Fruit fly (Drosophila melanogaster) whole organism, embryonic: ENCODE measurements around the gene CG15330.

Experiments used
- Asciz ChIP-seq: fragments of 200-800 bp; sonication (Bioruptor generic); optimal IDR thresholded peaks from 2 replicates; lab custom pipeline; 2017; ENCODE audit warnings: missing biosample characterization, mild to moderate bottlenecking, missing genetic modification characterization, missing genetic modification reagents
- Bteb2 ChIP-seq: fragments of 200-800 bp; sonication (Bioruptor generic); optimal IDR thresholded peaks from 2 replicates; lab custom pipeline; 2016; ENCODE audit warnings: missing biosample characterization, missing genetic modification characterization
- CG10565 ChIP-seq: fragments of 200-800 bp; sonication (Bioruptor generic); optimal IDR thresholded peaks from 3 replicates; lab custom pipeline; 2016; ENCODE audit warnings: missing biosample characterization, mild to moderate bottlenecking, missing genetic modification characterization
- CG12391 ChIP-seq: fragments of 200-800 bp; sonication (Bioruptor generic); optimal IDR thresholded peaks from 3 replicates; lab custom pipeline; 2018; ENCODE audit warnings: missing biosample characterization, mild to moderate bottlenecking, missing genetic modification characterization, moderate library complexity
- CG14667 ChIP-seq: fragments of 200-800 bp; sonication (Bioruptor generic); IDR thresholded peaks from 2 replicates; pipeline ENCODE4 v1.3.6; 2022; ENCODE audit warnings: missing biosample characterization, missing genetic modification characterization
- CG14710 ChIP-seq: fragments of 200-800 bp; sonication (Bioruptor generic); optimal IDR thresholded peaks from 3 replicates; lab custom pipeline; 2019; ENCODE audit warnings: missing biosample characterization, mild to moderate bottlenecking, missing genetic modification characterization, moderate library complexity
- CG15011 ChIP-seq: fragments of 200-800 bp; sonication (Bioruptor generic); optimal IDR thresholded peaks from 3 replicates; lab custom pipeline; 2018; ENCODE audit warnings: missing biosample characterization, mild to moderate bottlenecking, missing genetic modification characterization
- CG15514 ChIP-seq: fragments of 200-800 bp; sonication (Bioruptor generic); optimal IDR thresholded peaks from 3 replicates; lab custom pipeline; 2017; ENCODE audit warnings: missing biosample characterization, missing genetic modification characterization, mild to moderate bottlenecking, moderate library complexity, missing genetic modification reagents
- CG16813 ChIP-seq: fragments of 200-800 bp; sonication (Bioruptor generic); IDR thresholded peaks from 3 replicates; pipeline ENCODE4 v1.3.6; 2022; ENCODE audit warnings: missing biosample characterization, missing genetic modification characterization; ENCODE audit not compliant: partially characterized antibody
- CG16815 ChIP-seq: fragments of 200-800 bp; sonication (Bioruptor generic); optimal IDR thresholded peaks from 3 replicates; lab custom pipeline; 2017; ENCODE audit warnings: missing biosample characterization, mild to moderate bottlenecking, missing genetic modification characterization
- CG17328 ChIP-seq: fragments of 200-800 bp; sonication (Bioruptor generic); IDR thresholded peaks from 2 replicates; pipeline ENCODE4 v1.3.6; 2022; ENCODE audit warnings: missing biosample characterization, missing genetic modification characterization
- CG18599 ChIP-seq: fragments of 200-800 bp; sonication (Bioruptor generic); optimal IDR thresholded peaks from 3 replicates; lab custom pipeline; 2017; ENCODE audit warnings: missing biosample characterization, missing genetic modification characterization, mild to moderate bottlenecking, moderate library complexity, missing genetic modification reagents
- CG2199 ChIP-seq: fragments of 200-800 bp; sonication (Bioruptor generic); IDR thresholded peaks from 3 replicates; pipeline ENCODE4 v1.3.6; 2022; ENCODE audit warnings: missing biosample characterization, missing genetic modification characterization
- CG30020 ChIP-seq: fragments of 200-800 bp; optimal IDR thresholded peaks from 2 replicates; lab custom pipeline; 2019; ENCODE audit warnings: missing biosample characterization, mild to moderate bottlenecking, missing genetic modification characterization, moderate library complexity
- CG32772 ChIP-seq: fragments of 200-800 bp; sonication (Bioruptor generic); IDR thresholded peaks from 2 replicates; pipeline ENCODE4 v1.3.6; 2022; ENCODE audit warnings: missing biosample characterization, missing genetic modification characterization
- CG3847 ChIP-seq: fragments of 200-800 bp; sonication (Bioruptor generic); IDR thresholded peaks from 2 replicates; pipeline ENCODE4 v1.3.6; 2022; ENCODE audit warnings: missing biosample characterization, missing genetic modification characterization
- CG4404 ChIP-seq: fragments of 200-800 bp; sonication (Bioruptor generic); IDR thresholded peaks from 2 replicates; pipeline ENCODE4 v1.3.6; 2022; ENCODE audit warnings: missing biosample characterization, missing genetic modification characterization
- CG6854 ChIP-seq: fragments of 200-800 bp; sonication (Bioruptor generic); optimal IDR thresholded peaks from 3 replicates; lab custom pipeline; 2017; ENCODE audit warnings: missing biosample characterization, mild to moderate bottlenecking, missing genetic modification characterization
- CG7963 ChIP-seq: fragments of 200-800 bp; sonication (Bioruptor generic); IDR thresholded peaks from 3 replicates; pipeline ENCODE4 v1.3.6; 2022; ENCODE audit warnings: missing biosample characterization, missing genetic modification characterization; ENCODE audit not compliant: partially characterized antibody
- CG8944 ChIP-seq: fragments of 200-800 bp; sonication (Bioruptor generic); optimal IDR thresholded peaks from 3 replicates; lab custom pipeline; 2016; ENCODE audit warnings: missing biosample characterization, missing genetic modification characterization
- CG9437 ChIP-seq: fragments of 200-800 bp; sonication (Bioruptor generic); optimal IDR thresholded peaks from 2 replicates; lab custom pipeline; 2018; ENCODE audit warnings: missing biosample characterization, mild to moderate bottlenecking, missing genetic modification characterization
- Doc2 ChIP-seq: fragments of 200-800 bp; sonication (Bioruptor generic); IDR thresholded peaks from 2 replicates; pipeline ENCODE4 v1.3.6; 2022; ENCODE audit warnings: missing biosample characterization, missing genetic modification characterization
- ERR ChIP-seq: fragments of 200-800 bp; sonication (Bioruptor generic); optimal IDR thresholded peaks from 2 replicates; lab custom pipeline; 2016; ENCODE audit warnings: missing biosample characterization, missing genetic modification characterization
- H15 ChIP-seq: fragments of 200-800 bp; sonication (Bioruptor generic); IDR thresholded peaks from 3 replicates; pipeline ENCODE4 v1.3.6; 2022; ENCODE audit warnings: missing biosample characterization, missing genetic modification characterization
- H2.0 ChIP-seq: fragments of 200-800 bp; sonication (Bioruptor generic); IDR thresholded peaks from 2 replicates; pipeline ENCODE4 v1.3.6; 2022; ENCODE audit warnings: missing biosample characterization, missing genetic modification characterization
- Neu2 ChIP-seq: fragments of 200-800 bp; sonication (Bioruptor generic); optimal IDR thresholded peaks from 3 replicates; lab custom pipeline; 2016; ENCODE audit warnings: missing biosample characterization, missing genetic modification characterization, borderline replicate concordance
- Nf-YC ChIP-seq: fragments of 200-800 bp; optimal IDR thresholded peaks from 3 replicates; lab custom pipeline; 2019; ENCODE audit warnings: missing biosample characterization, mild to moderate bottlenecking, missing genetic modification characterization, moderate library complexity
- Sox100B ChIP-seq: fragments of 200-800 bp; sonication (Bioruptor generic); optimal IDR thresholded peaks from 3 replicates; lab custom pipeline; 2018; ENCODE audit warnings: missing biosample characterization, mild to moderate bottlenecking, missing genetic modification characterization
- cas ChIP-seq: fragments of 200-800 bp; sonication (Bioruptor generic); IDR thresholded peaks from 2 replicates; pipeline ENCODE4 v1.3.6; 2022; ENCODE audit warnings: missing biosample characterization, missing genetic modification characterization
- dan ChIP-seq: fragments of 200-800 bp; sonication (Bioruptor generic); IDR thresholded peaks from 2 replicates; pipeline ENCODE4 v1.3.6; 2022; ENCODE audit warnings: missing biosample characterization, missing genetic modification characterization
- dm ChIP-seq: fragments of 200-800 bp; sonication (Bioruptor generic); optimal IDR thresholded peaks from 3 replicates; lab custom pipeline; 2016; ENCODE audit warnings: missing biosample characterization, missing genetic modification characterization
- dmrt99B ChIP-seq: fragments of 200-800 bp; sonication (Bioruptor generic); optimal IDR thresholded peaks from 2 replicates; lab custom pipeline; 2018; ENCODE audit warnings: missing biosample characterization, mild to moderate bottlenecking, missing genetic modification characterization, moderate library complexity
- dpn ChIP-seq, 2 experiments: fragments of 200-800 bp; sonication (Bioruptor generic); optimal IDR thresholded peaks; 3 replicates each; lab custom pipeline; 2016; ENCODE audit warnings: missing biosample characterization in 2 of 2, missing genetic modification characterization in 2 of 2
- gcm ChIP-seq: fragments of 200-800 bp; sonication (Bioruptor generic); optimal IDR thresholded peaks from 2 replicates; lab custom pipeline; 2019; ENCODE audit warnings: missing biosample characterization, mild to moderate bottlenecking, missing genetic modification characterization, moderate library complexity
- gro ChIP-seq: fragments of 200-800 bp; sonication (Bioruptor generic); optimal IDR thresholded peaks from 2 replicates; lab custom pipeline; 2016; ENCODE audit warnings: missing biosample characterization, missing genetic modification characterization
- gsb ChIP-seq: fragments of 200-800 bp; sonication (Bioruptor generic); IDR thresholded peaks from 2 replicates; pipeline ENCODE4 v1.3.6; 2022; ENCODE audit warnings: missing biosample characterization, missing genetic modification characterization
- hb ChIP-seq: fragments of 200-800 bp; sonication (Bioruptor generic); IDR thresholded peaks from 3 replicates; pipeline ENCODE4 v1.3.6; 2022; ENCODE audit warnings: missing biosample characterization, missing genetic modification characterization; ENCODE audit not compliant: partially characterized antibody
- lbe ChIP-seq: fragments of 200-800 bp; sonication (Bioruptor generic); optimal IDR thresholded peaks from 2 replicates; lab custom pipeline; 2016; ENCODE audit warnings: missing biosample characterization, mild to moderate bottlenecking, missing genetic modification characterization
- onecut ChIP-seq: fragments of 200-800 bp; sonication (Bioruptor generic); IDR thresholded peaks from 2 replicates; pipeline ENCODE4 v1.3.6; 2022; ENCODE audit warnings: missing biosample characterization, missing genetic modification characterization
- pb ChIP-seq: fragments of 200-800 bp; sonication (Bioruptor generic); optimal IDR thresholded peaks from 3 replicates; lab custom pipeline; 2016; ENCODE audit warnings: missing biosample characterization, missing genetic modification characterization
- phol ChIP-seq: fragments of 200-800 bp; sonication (Bioruptor generic); optimal IDR thresholded peaks from 3 replicates; lab custom pipeline; 2018; ENCODE audit warnings: missing biosample characterization, mild to moderate bottlenecking, missing genetic modification characterization, moderate library complexity
- pzg ChIP-seq: fragments of 200-800 bp; sonication (Bioruptor generic); optimal IDR thresholded peaks from 3 replicates; lab custom pipeline; 2018; ENCODE audit warnings: missing biosample characterization, mild to moderate bottlenecking, missing genetic modification characterization, moderate library complexity
- rib ChIP-seq: fragments of 200-800 bp; sonication (Bioruptor generic); IDR thresholded peaks from 2 replicates; pipeline ENCODE4 v1.3.6; 2022; ENCODE audit warnings: missing biosample characterization, missing genetic modification characterization
- sna ChIP-seq: fragments of 200-800 bp; sonication (Bioruptor generic); IDR thresholded peaks from 2 replicates; pipeline ENCODE4 v1.3.6; 2022; ENCODE audit warnings: missing biosample characterization, missing genetic modification characterization; ENCODE audit not compliant: partially characterized antibody
- so ChIP-seq: fragments of 200-800 bp; sonication (Bioruptor generic); IDR thresholded peaks from 3 replicates; pipeline ENCODE4 v1.3.6; 2022; ENCODE audit warnings: missing biosample characterization, missing genetic modification characterization
- tna ChIP-seq: fragments of 200-800 bp; sonication (Bioruptor generic); IDR thresholded peaks from 2 replicates; pipeline ENCODE4 v1.3.6; 2022; ENCODE audit warnings: missing biosample characterization, missing genetic modification characterization; ENCODE audit not compliant: partially characterized antibody
- trh ChIP-seq: fragments of 200-800 bp; sonication (Bioruptor generic); optimal IDR thresholded peaks from 2 replicates; lab custom pipeline; 2016; ENCODE audit warnings: missing biosample characterization, missing genetic modification characterization
- ttk ChIP-seq: fragments of 200-800 bp; sonication (Bioruptor generic); IDR thresholded peaks from 2 replicates; pipeline ENCODE4 v2.1.2; 2022; ENCODE audit warnings: missing biosample characterization, missing genetic modification characterization
- usp ChIP-seq: fragments of >200 bp; optimal IDR thresholded peaks from 2 replicates; lab custom pipeline; 2017; ENCODE audit warnings: missing biosample characterization, missing genetic modification characterization
- vvl ChIP-seq: fragments of 200-800 bp; sonication (Bioruptor generic); IDR thresholded peaks from 2 replicates; pipeline ENCODE4 v1.3.6; 2022; ENCODE audit warnings: missing biosample characterization, missing genetic modification characterization

CG15330 gene

dm6 chrX:7934679-7935078 is 21.2 kb upstream of the CG15330 start, which contains the start of gene RpS14b (continued):
- TF ChIP-seq CG4404 (GFP tag; lab: Robert Waterston, UW): no peak
- peak; percentile 69 for TF ChIP-seq Nf-YC (tag; lab: Kevin White, UChicago)
- peak; percentile 54 for TF ChIP-seq CG14710
- peak; percentile 52; the same call in 1 of the 2 replicates for TF ChIP-seq H2.0 (GFP tag; lab: Robert Waterston, UW)
- peak; percentile 41; the same call in 1 of the 3 replicates for TF ChIP-seq hb (GFP tag; lab: Robert Waterston, UW)
- no peak; the same call in 1 of the 2 replicates for TF ChIP-seq cas (GFP tag; lab: Robert Waterston, UW)
- TF ChIP-seq pzg (GFP tag; lab: Kevin White, UChicago): peak; percentile 77
- peak; percentile 74 for TF ChIP-seq CG18599 (GFP tag; lab: Kevin White, UChicago)
- peak; percentile 69 for TF ChIP-seq onecut
- peak; percentile 10 for TF ChIP-seq dmrt99B
- no peak for TF ChIP-seq usp (GFP tag; lab: Kevin White, UChicago)
- peak; percentile 18 for TF ChIP-seq gcm (GFP tag; lab: Kevin White, UChicago)
- TF ChIP-seq rib (GFP tag; lab: Robert Waterston, UW): peak; percentile 78
- TF ChIP-seq lbe (GFP tag; lab: Kevin White, UChicago): peak; percentile 33
- peak; percentile 14 for TF ChIP-seq CG30020 (tag; lab: Kevin White, UChicago)
- no peak for TF ChIP-seq Neu2 (GFP tag; lab: Kevin White, UChicago)
- no peak; the same call in 1 of the 2 replicates for TF ChIP-seq sna
- peak; percentile 31 for TF ChIP-seq CG15011
- TF ChIP-seq dm (GFP tag; lab: Kevin White, UChicago): peak; percentile 80
- 0 out of 2 replicates have a peak, but pooled peaks have one; percentile 33 for TF ChIP-seq tna (GFP tag; lab: Robert Waterston, UW)
- peak; percentile 79 for TF ChIP-seq vvl (GFP tag; lab: Robert Waterston, UW)
- TF ChIP-seq CG15514 (GFP tag; lab: Kevin White, UChicago): peak; percentile 79
- TF ChIP-seq Asciz (GFP tag; lab: Kevin White, UChicago): peak; percentile 39
- TF ChIP-seq gro: peak; percentile 72
- TF ChIP-seq ttk (GFP tag; lab: Robert Waterston, UW): 0 out of 2 replicates have a peak, but pooled peaks have one; percentile 40
- TF ChIP-seq CG14667: no peak
- TF ChIP-seq CG2199 (GFP tag; lab: Robert Waterston, UW): no peak
- peak; percentile 51; the same call in 1 of the 2 replicates for TF ChIP-seq gsb (GFP tag; lab: Robert Waterston, UW)
- no peak for TF ChIP-seq CG10565 (GFP tag; lab: Kevin White, UChicago)
- peak; percentile 32 for TF ChIP-seq CG6854
- no peak for TF ChIP-seq dan (GFP tag; lab: Robert Waterston, UW)
- peak; percentile 44; the same call in 1 of the 3 replicates for TF ChIP-seq H15
- no peak for TF ChIP-seq Doc2 (GFP tag; lab: Robert Waterston, UW)
- peak; percentile 78 for TF ChIP-seq CG16813 (GFP tag; lab: Robert Waterston, UW)
- peak; percentile 59 for TF ChIP-seq phol (tag; lab: Kevin White, UChicago)
- TF ChIP-seq ERR (GFP tag; lab: Kevin White, UChicago): peak; percentile 19
- peak; percentile 55 for TF ChIP-seq Bteb2 (GFP tag; lab: Kevin White, UChicago)
- TF ChIP-seq Sox100B (GFP tag; lab: Kevin White, UChicago): peak; percentile 45
- peak; percentile 51 for TF ChIP-seq pb (GFP tag; lab: Kevin White, UChicago)
- peak; percentile 79 for TF ChIP-seq CG17328
- no peak for TF ChIP-seq CG16815 (GFP tag; lab: Kevin White, UChicago)
- peak; percentile 60 for TF ChIP-seq CG32772 (GFP tag; lab: Robert Waterston, UW)
- TF ChIP-seq CG12391 (tag; lab: Kevin White, UChicago): peak; percentile 45
- no peak for TF ChIP-seq CG8944
- TF ChIP-seq CG3847 (GFP tag; lab: Robert Waterston, UW): peak; percentile 61
- peak; percentile 72; the same call in 1 of the 3 replicates for TF ChIP-seq so (GFP tag; lab: Robert Waterston, UW)
- 0 out of 3 replicates have a peak, but pooled peaks have one; percentile 43 for TF ChIP-seq CG7963 (GFP tag; lab: Robert Waterston, UW)
- no peak for TF ChIP-seq trh (GFP tag; lab: Kevin White, UChicago)
- peak; percentile 28 for TF ChIP-seq CG9437 (GFP tag; lab: Kevin White, UChicago)
- TF ChIP-seq dpn (GFP tag; optimal IDR thresholded peaks at IDR 0.05; lab: Kevin White, UChicago): peak; percentile 15 to 55
